Fruit fly (Drosophila melanogaster) whole organism, pupa: ENCODE data around the gene CG43390.

Source experiments
- CG12605 ChIP-seq: fragments of 200-800 bp; sonication (Bioruptor generic); IDR thresholded peaks from 2 replicates; pipeline ENCODE4 v1.3.6; 2022; ENCODE audit warnings: missing biosample characterization, missing genetic modification characterization
- CG14655 ChIP-seq: fragments of 200-800 bp; sonication (Bioruptor generic); optimal IDR thresholded peaks from 3 replicates; lab custom pipeline; 2017; ENCODE audit warnings: mild to moderate bottlenecking, missing biosample characterization, missing genetic modification reagents, missing genetic modification characterization
- CG34367 ChIP-seq: fragments of 200-800 bp; sonication (Bioruptor generic); optimal IDR thresholded peaks from 2 replicates; lab custom pipeline; 2018; ENCODE audit warnings: missing biosample characterization, mild to moderate bottlenecking, missing genetic modification characterization
- CG8159 ChIP-seq: fragments of 200-800 bp; sonication (Bioruptor generic); optimal IDR thresholded peaks from 3 replicates; lab custom pipeline; 2018; ENCODE audit warnings: missing biosample characterization, mild to moderate bottlenecking, missing genetic modification characterization, moderate library complexity
- CG8301 ChIP-seq: fragments of 200-800 bp; sonication (Bioruptor generic); optimal IDR thresholded peaks from 2 replicates; lab custom pipeline; 2018; ENCODE audit warnings: missing biosample characterization, mild to moderate bottlenecking, missing genetic modification characterization
- D1 ChIP-seq: fragments of 200-800 bp; sonication (Bioruptor generic); optimal IDR thresholded peaks from 2 replicates; lab custom pipeline; 2018; ENCODE audit warnings: missing biosample characterization, mild to moderate bottlenecking, missing genetic modification characterization, moderate library complexity
- Pif1B ChIP-seq: fragments of 200-800 bp; sonication (Bioruptor generic); optimal IDR thresholded peaks from 3 replicates; lab custom pipeline; 2016; ENCODE audit warnings: missing biosample characterization, missing genetic modification characterization
- rn ChIP-seq: fragments of 200-800 bp; sonication (Bioruptor generic); IDR thresholded peaks from 2 replicates; pipeline ENCODE4 v1.3.6; 2022; ENCODE audit warnings: missing biosample characterization, missing genetic modification characterization

DNA sequence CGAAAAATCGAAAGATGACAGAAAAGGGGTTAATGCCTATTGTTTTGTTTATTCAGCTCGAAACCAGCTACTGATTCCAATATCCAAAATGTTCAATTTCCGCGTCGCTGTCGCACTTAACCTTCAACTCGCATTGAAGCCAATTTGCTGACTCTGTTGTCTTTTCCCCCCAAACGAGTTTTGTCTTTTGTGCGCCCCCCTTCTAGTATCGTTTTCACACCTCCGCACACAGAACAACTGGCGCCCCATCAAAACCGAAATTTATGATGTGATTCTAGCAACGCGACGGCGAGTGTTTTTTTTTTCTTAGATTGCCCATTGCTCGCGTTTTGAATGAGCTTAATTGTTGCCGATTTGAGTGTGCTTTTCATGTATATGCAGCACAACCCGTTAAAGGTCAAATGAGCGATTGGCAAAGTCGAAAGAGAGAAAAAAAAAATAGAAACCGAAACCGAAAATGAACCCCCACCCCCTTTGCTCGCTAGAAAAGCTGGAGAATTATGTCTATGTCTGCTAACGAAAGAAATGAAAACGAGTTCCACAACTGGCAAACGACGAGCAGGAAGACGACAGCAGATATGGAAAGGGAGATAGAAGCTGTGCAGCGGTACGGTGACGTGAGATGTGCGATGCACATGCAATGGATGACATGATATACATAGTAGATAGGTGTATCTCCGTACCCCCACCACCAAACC, 29.2 kb downstream of the CG43390 start:
- TF ChIP-seq CG34367 (tag; lab: Kevin White, UChicago) (no peak), rn (GFP tag; lab: Robert Waterston, UW) (no peak), CG14655 (GFP tag; lab: Kevin White, UChicago) (peak; percentile 16), D1 (tag; lab: Kevin White, UChicago) (no peak), Pif1B (GFP tag; lab: Kevin White, UChicago) (no peak), CG8301 (tag; lab: Kevin White, UChicago) (no peak), CG12605 (GFP tag; lab: Robert Waterston, UW) (no peak), CG8159 (tag; lab: Kevin White, UChicago) (no peak)
